Fruit fly (Drosophila melanogaster): ENCODE data around the gene CG32811.

dm6 chrX:1271080-1271479 is 27.1 kb downstream of the CG32811 start:
- TF ChIP-seq CG4318 (GFP tag; optimal IDR thresholded peaks at IDR 0.05) (no peak), svp (GFP tag) (no peak), pdm3 (GFP tag; optimal IDR thresholded peaks at IDR 0.05) (no peak), CG31627 (GFP tag; optimal IDR thresholded peaks at IDR 0.05) (no peak), CG11762 (GFP tag; optimal IDR thresholded peaks at IDR 0.05; ENCODE audit: insufficient read depth) (no peak), fd59A (GFP tag; optimal IDR thresholded peaks at IDR 0.05) (no peak), CG6163 (GFP tag; IDR thresholded peaks at IDR 0.05) (0 out of 3 replicates have a peak, but pooled peaks have one; percentile 27), net (GFP tag; optimal IDR thresholded peaks at IDR 0.05) (no peak), ss (GFP tag; optimal IDR thresholded peaks at IDR 0.05) (no peak), CG8319 (GFP tag; optimal IDR thresholded peaks at IDR 0.05) (no peak)
